Fruit fly (Drosophila melanogaster) whole organism, embryonic: ENCODE data around the gene Ak3.

ENCODE experiments used
- Abd-B ChIP-seq: fragments of 200-800 bp; sonication (Bioruptor generic); optimal IDR thresholded peaks from 2 replicates; lab custom pipeline; 2018; ENCODE audit warnings: missing biosample characterization, mild to moderate bottlenecking, missing genetic modification characterization, moderate library complexity
- Atf-2 ChIP-seq: fragments of 200-800 bp; sonication (Bioruptor generic); optimal IDR thresholded peaks from 2 replicates; lab custom pipeline; 2016; ENCODE audit warnings: missing biosample characterization, missing genetic modification characterization
- Bdp1 ChIP-seq: fragments of 200-800 bp; sonication (Bioruptor generic); optimal IDR thresholded peaks from 3 replicates; lab custom pipeline; 2016; ENCODE audit warnings: missing biosample characterization, missing genetic modification characterization
- Blimp-1 ChIP-seq: fragments of 200-800 bp; sonication (Bioruptor generic); optimal IDR thresholded peaks from 3 replicates; lab custom pipeline; 2018; ENCODE audit warnings: missing biosample characterization, missing genetic modification characterization, mild to moderate bottlenecking, moderate library complexity, missing genetic modification reagents
- BtbVII ChIP-seq: fragments of 200-800 bp; sonication (Bioruptor generic); optimal IDR thresholded peaks from 3 replicates; lab custom pipeline; 2017; ENCODE audit warnings: missing biosample characterization, mild to moderate bottlenecking, missing genetic modification characterization
- CG10462 ChIP-seq: fragments of 200-800 bp; sonication (Bioruptor generic); optimal IDR thresholded peaks from 2 replicates; lab custom pipeline; 2016; ENCODE audit warnings: missing biosample characterization, missing genetic modification characterization
- CG12104 ChIP-seq: fragments of 200-800 bp; sonication (Bioruptor generic); optimal IDR thresholded peaks from 3 replicates; lab custom pipeline; 2016; ENCODE audit warnings: missing biosample characterization, missing genetic modification characterization
- CG12155 ChIP-seq: fragments of 200-800 bp; sonication (Bioruptor generic); optimal IDR thresholded peaks from 3 replicates; lab custom pipeline; 2016; ENCODE audit warnings: missing biosample characterization, missing genetic modification characterization
- CG12299 ChIP-seq: fragments of 200-800 bp; sonication (Bioruptor generic); optimal IDR thresholded peaks from 2 replicates; lab custom pipeline; 2018; ENCODE audit warnings: missing biosample characterization, mild to moderate bottlenecking, missing genetic modification characterization
- CG12659 ChIP-seq: fragments of 200-800 bp; sonication (Bioruptor generic); optimal IDR thresholded peaks from 3 replicates; lab custom pipeline; 2017; ENCODE audit warnings: mild to moderate bottlenecking, missing biosample characterization, missing genetic modification reagents, missing genetic modification characterization
- CG13296 ChIP-seq: fragments of 200-800 bp; sonication (Bioruptor generic); optimal IDR thresholded peaks from 3 replicates; lab custom pipeline; 2018; ENCODE audit warnings: missing biosample characterization, mild to moderate bottlenecking, missing genetic modification characterization
- CG14014 ChIP-seq: fragments of 200-800 bp; sonication (Bioruptor generic); IDR thresholded peaks from 2 replicates; pipeline ENCODE4 v1.3.6; 2022; ENCODE audit warnings: missing biosample characterization, missing genetic modification characterization
- CG14710 ChIP-seq: fragments of 200-800 bp; sonication (Bioruptor generic); optimal IDR thresholded peaks from 3 replicates; lab custom pipeline; 2019; ENCODE audit warnings: missing biosample characterization, mild to moderate bottlenecking, missing genetic modification characterization, moderate library complexity
- CG14965 ChIP-seq: fragments of 200-800 bp; sonication (Bioruptor generic); optimal IDR thresholded peaks from 2 replicates; lab custom pipeline; 2016; ENCODE audit warnings: missing biosample characterization, missing genetic modification characterization, borderline replicate concordance
- CG15514 ChIP-seq: fragments of 200-800 bp; sonication (Bioruptor generic); optimal IDR thresholded peaks from 3 replicates; lab custom pipeline; 2017; ENCODE audit warnings: missing biosample characterization, missing genetic modification characterization, mild to moderate bottlenecking, moderate library complexity, missing genetic modification reagents
- CG17328 ChIP-seq: fragments of 200-800 bp; sonication (Bioruptor generic); IDR thresholded peaks from 2 replicates; pipeline ENCODE4 v1.3.6; 2022; ENCODE audit warnings: missing biosample characterization, missing genetic modification characterization
- CG18011 ChIP-seq: fragments of 200-800 bp; sonication (Bioruptor generic); optimal IDR thresholded peaks from 2 replicates; lab custom pipeline; 2017; ENCODE audit warnings: missing biosample characterization, missing genetic modification characterization, mild to moderate bottlenecking, moderate library complexity, missing genotype
- CG34376 ChIP-seq: fragments of 200-800 bp; sonication (Bioruptor generic); optimal IDR thresholded peaks from 2 replicates; lab custom pipeline; 2018; ENCODE audit warnings: missing biosample characterization, mild to moderate bottlenecking, missing genetic modification characterization
- CG5953 ChIP-seq: fragments of 200-800 bp; sonication (Bioruptor generic); IDR thresholded peaks from 2 replicates; pipeline ENCODE4 v1.3.6; 2022; ENCODE audit warnings: missing biosample characterization, missing genetic modification characterization
- CG6175 ChIP-seq: fragments of 200-800 bp; sonication (Bioruptor generic); IDR thresholded peaks from 3 replicates; pipeline ENCODE4 v1.3.6; 2022; ENCODE audit warnings: missing biosample characterization, missing genetic modification characterization
- CG6689 ChIP-seq: fragments of 200-800 bp; sonication (Bioruptor generic); IDR thresholded peaks from 2 replicates; pipeline ENCODE4 v1.3.6; 2022; ENCODE audit warnings: missing biosample characterization, missing genetic modification characterization
- CG7928 ChIP-seq: fragments of 200-800 bp; sonication (Bioruptor generic); optimal IDR thresholded peaks from 2 replicates; lab custom pipeline; 2017; ENCODE audit warnings: missing biosample characterization, mild to moderate bottlenecking, missing genetic modification characterization
- CG9215 ChIP-seq: fragments of 200-800 bp; sonication (Bioruptor generic); IDR thresholded peaks from 2 replicates; pipeline ENCODE4 v1.3.6; 2022; ENCODE audit warnings: missing biosample characterization, missing genetic modification characterization
- CG9797 ChIP-seq: fragments of 200-800 bp; sonication (Bioruptor generic); optimal IDR thresholded peaks from 3 replicates; lab custom pipeline; 2018; ENCODE audit warnings: missing biosample characterization, mild to moderate bottlenecking, missing genetic modification characterization
- Elba2 ChIP-seq: fragments of 200-800 bp; sonication (Bioruptor generic); optimal IDR thresholded peaks from 3 replicates; lab custom pipeline; 2016; ENCODE audit warnings: missing biosample characterization, missing genetic modification characterization
- Ets97D ChIP-seq: fragments of 200-800 bp; sonication (Bioruptor generic); optimal IDR thresholded peaks from 3 replicates; lab custom pipeline; 2016; ENCODE audit warnings: missing biosample characterization, missing genetic modification characterization
- HmgZ ChIP-seq: fragments of 200-800 bp; sonication (Bioruptor generic); optimal IDR thresholded peaks from 2 replicates; lab custom pipeline; 2018; ENCODE audit warnings: missing biosample characterization, mild to moderate bottlenecking, missing genetic modification characterization
- Hmx ChIP-seq: fragments of 200-800 bp; sonication (Bioruptor generic); optimal IDR thresholded peaks from 2 replicates; lab custom pipeline; 2016; ENCODE audit warnings: missing biosample characterization, missing genetic modification characterization
- MBD-R2 ChIP-seq: fragments of 200-800 bp; sonication (Bioruptor generic); IDR thresholded peaks from 2 replicates; pipeline ENCODE4 v1.3.6; 2022; ENCODE audit warnings: missing biosample characterization, missing genetic modification characterization
- Med ChIP-seq: fragments of 200-800 bp; sonication (Bioruptor generic); peaks from one replicate; lab custom pipeline; 2016; ENCODE audit warnings: missing biosample characterization, missing genetic modification characterization, mild to moderate bottlenecking, inconsistent platforms, moderate library complexity
- Nf-YA ChIP-seq: fragments of 200-800 bp; sonication (Bioruptor generic); IDR thresholded peaks from 2 replicates; pipeline ENCODE4 v1.3.6; 2022; ENCODE audit warnings: missing biosample characterization, missing genetic modification characterization
- Pdp1 ChIP-seq, 2 experiments: fragments of 200-800 bp; sonication (Bioruptor generic); optimal IDR thresholded peaks; 3 replicates each; lab custom pipeline; 2016; ENCODE audit warnings: missing biosample characterization in 2 of 2, missing genetic modification characterization in 2 of 2, mild to moderate bottlenecking in 1 of 2, moderate library complexity in 1 of 2
- YL-1 ChIP-seq: fragments of 200-800 bp; sonication (Bioruptor generic); optimal IDR thresholded peaks from 3 replicates; lab custom pipeline; 2017; ENCODE audit warnings: missing biosample characterization, mild to moderate bottlenecking, missing genetic modification characterization
- amos ChIP-seq: fragments of 200-800 bp; sonication (Bioruptor generic); IDR thresholded peaks from 2 replicates; pipeline ENCODE4 v1.3.6; 2022; ENCODE audit warnings: missing biosample characterization, missing genetic modification characterization; ENCODE audit not compliant: partially characterized antibody
- bbx ChIP-seq: fragments of 200-800 bp; sonication (Bioruptor generic); IDR thresholded peaks from 2 replicates; pipeline ENCODE4 v1.3.6; 2022; ENCODE audit warnings: missing biosample characterization, missing genetic modification characterization; ENCODE audit not compliant: partially characterized antibody
- cg ChIP-seq: fragments of 200-800 bp; sonication (Bioruptor generic); optimal IDR thresholded peaks from 3 replicates; lab custom pipeline; 2019; ENCODE audit warnings: missing biosample characterization, mild to moderate bottlenecking, missing genetic modification characterization, moderate library complexity
- crp ChIP-seq, 2 experiments: fragments of 200-800 bp; sonication (Bioruptor generic); optimal IDR thresholded peaks; 2 replicates in 1 of 2; 3 replicates in 1 of 2; lab custom pipeline; 2017; ENCODE audit warnings: missing biosample characterization in 2 of 2, missing genetic modification characterization in 2 of 2, mild to moderate bottlenecking in 1 of 2, moderate library complexity in 1 of 2
- dimm ChIP-seq: fragments of 200-800 bp; sonication (Bioruptor generic); IDR thresholded peaks from 2 replicates; pipeline ENCODE4 v1.3.6; 2022; ENCODE audit warnings: missing biosample characterization, missing genetic modification characterization
- dmrt11E ChIP-seq: fragments of 200-800 bp; sonication (Bioruptor generic); optimal IDR thresholded peaks from 3 replicates; lab custom pipeline; 2018; ENCODE audit warnings: missing biosample characterization, mild to moderate bottlenecking, missing genetic modification characterization, moderate library complexity
- dpn ChIP-seq, 2 experiments: fragments of 200-800 bp; sonication (Bioruptor generic); optimal IDR thresholded peaks; 3 replicates each; lab custom pipeline; 2016; ENCODE audit warnings: missing biosample characterization in 2 of 2, missing genetic modification characterization in 2 of 2
- gfzf ChIP-seq: fragments of 200-800 bp; sonication (Bioruptor generic); optimal IDR thresholded peaks from 2 replicates; lab custom pipeline; 2016; ENCODE audit warnings: missing biosample characterization, mild to moderate bottlenecking, missing genetic modification characterization, moderate library complexity
- lmd ChIP-seq: fragments of 200-800 bp; sonication (Bioruptor generic); IDR thresholded peaks from 2 replicates; pipeline ENCODE4 v1.3.6; 2022; ENCODE audit warnings: missing biosample characterization, missing genetic modification characterization
- mld ChIP-seq: fragments of 200-800 bp; sonication (Bioruptor generic); IDR thresholded peaks from 3 replicates; pipeline ENCODE4 v1.3.6; 2022; ENCODE audit warnings: missing biosample characterization, missing genetic modification characterization; ENCODE audit not compliant: partially characterized antibody
- phol ChIP-seq: fragments of 200-800 bp; sonication (Bioruptor generic); optimal IDR thresholded peaks from 3 replicates; lab custom pipeline; 2018; ENCODE audit warnings: missing biosample characterization, mild to moderate bottlenecking, missing genetic modification characterization, moderate library complexity
- sens ChIP-seq: fragments of 200-800 bp; sonication (Bioruptor generic); peaks from one replicate; lab custom pipeline; 2016; ENCODE audit warnings: missing biosample characterization, missing genetic modification characterization
- slp2 ChIP-seq: fragments of 200-800 bp; sonication (Bioruptor generic); optimal IDR thresholded peaks from 2 replicates; lab custom pipeline; 2016; ENCODE audit warnings: missing biosample characterization, missing genetic modification characterization
- sna ChIP-seq: fragments of 200-800 bp; sonication (Bioruptor generic); IDR thresholded peaks from 2 replicates; pipeline ENCODE4 v1.3.6; 2022; ENCODE audit warnings: missing biosample characterization, missing genetic modification characterization; ENCODE audit not compliant: partially characterized antibody
- stwl ChIP-seq: fragments of 200-800 bp; sonication (Bioruptor generic); optimal IDR thresholded peaks from 3 replicates; lab custom pipeline; 2018; ENCODE audit warnings: missing biosample characterization, mild to moderate bottlenecking, missing genetic modification characterization, moderate library complexity
- tx ChIP-seq: fragments of 200-800 bp; sonication (Bioruptor generic); optimal IDR thresholded peaks from 2 replicates; lab custom pipeline; 2016; ENCODE audit warnings: missing biosample characterization, missing genetic modification characterization

Gene Ak3

dm6 chr3R:10854243-10854874 lies 35.0 kb downstream of the Ak3 start, which contains the start of the genes CG6567 and CG4511 (continued):
- TF ChIP-seq CG13296 (GFP tag; lab: Kevin White, UChicago) (no peak), CG18011 (GFP tag; lab: Kevin White, UChicago) (no peak), CG6175 (GFP tag; lab: Robert Waterston, UW) (0 out of 3 replicates have a peak, but pooled peaks have one; percentile 16), YL-1 (GFP tag; lab: Kevin White, UChicago) (peak; percentile 89), Pdp1 (GFP tag; optimal IDR thresholded peaks at IDR 0.05; lab: Kevin White, UChicago) (peak in 1 of 2 experiments; percentile 24), stwl (tag; lab: Kevin White, UChicago) (peak; percentile 60), Nf-YA (GFP tag; lab: Robert Waterston, UW) (no peak), CG12155 (GFP tag; lab: Kevin White, UChicago) (no peak), bbx (GFP tag; lab: Robert Waterston, UW) (0 out of 2 replicates have a peak, but pooled peaks have one; percentile 34), tx (peak; percentile 84), Med (GFP tag; lab: Kevin White, UChicago) (peak; percentile 80), crp (GFP tag; optimal IDR thresholded peaks at IDR 0.05; lab: Kevin White, UChicago) (peak; percentile 56 to 95), CG6689 (GFP tag; lab: Robert Waterston, UW) (no peak), CG7928 (no peak), CG9215 (GFP tag; lab: Robert Waterston, UW) (no peak), Atf-2 (GFP tag; lab: Kevin White, UChicago) (no peak), CG12659 (peak; percentile 55), MBD-R2 (GFP tag; lab: Robert Waterston, UW) (peak; percentile 95), CG9797 (GFP tag; lab: Kevin White, UChicago) (peak; percentile 78), HmgZ (peak; percentile 12), Abd-B (GFP tag; lab: Kevin White, UChicago) (no peak), CG14710 (tag; lab: Kevin White, UChicago) (peak; percentile 31), sens (GFP tag; lab: Kevin White, UChicago) (peak; percentile 79), sna (no peak), Elba2 (GFP tag; lab: Kevin White, UChicago) (peak; percentile 77), cg (peak; percentile 81), amos (peak; percentile 48; the same call in 1 of the 2 replicates), Ets97D (GFP tag; lab: Kevin White, UChicago) (peak; percentile 45), CG5953 (GFP tag; lab: Robert Waterston, UW) (no peak), Blimp-1 (GFP tag; lab: Kevin White, UChicago) (no peak), phol (tag; lab: Kevin White, UChicago) (peak; percentile 21), gfzf (GFP tag; lab: Kevin White, UChicago) (peak; percentile 93)

dm6 chr3R:10852232-10852774 lies 37.1 kb downstream of the Ak3 start, which contains the start of gene CG4565:
TSS of gene CG4565 (plus strand) at chr3R:10852724.
- no peak for TF ChIP-seq lmd (GFP tag; lab: Robert Waterston, UW)
- no peak for TF ChIP-seq dmrt11E (tag; lab: Kevin White, UChicago)
- no peak for TF ChIP-seq BtbVII (GFP tag; lab: Kevin White, UChicago)
- TF ChIP-seq mld = 0 out of 3 replicates have a peak, but pooled peaks have one; percentile 21
- peak; percentile 13 for TF ChIP-seq sens (GFP tag; lab: Kevin White, UChicago)
- TF ChIP-seq Bdp1 (GFP tag; lab: Kevin White, UChicago) = no peak
- no peak for TF ChIP-seq CG17328 (GFP tag; lab: Robert Waterston, UW)
- TF ChIP-seq CG14965 (GFP tag; lab: Kevin White, UChicago) = no peak
- no peak for TF ChIP-seq Hmx
- no peak for TF ChIP-seq CG10462
- peak; percentile 87 for TF ChIP-seq CG15514 (GFP tag; lab: Kevin White, UChicago)
- TF ChIP-seq CG34376 (GFP tag; lab: Kevin White, UChicago) = peak; percentile 64
- TF ChIP-seq CG12104 (GFP tag; lab: Kevin White, UChicago) = no peak
- TF ChIP-seq dimm = no peak
- no peak for TF ChIP-seq dpn (GFP tag; optimal IDR thresholded peaks at IDR 0.05; lab: Kevin White, UChicago)
- TF ChIP-seq CG14014 (GFP tag; lab: Robert Waterston, UW) = no peak
- no peak for TF ChIP-seq slp2
- TF ChIP-seq CG12299 (tag; lab: Kevin White, UChicago) = no peak
